Worm (Caenorhabditis elegans) whole organism, L4 larva: ENCODE data around the gene nlp-31.

Experiments
- F44E2.7 ChIP-seq: fragments of 200-800 bp; sonication (Bioruptor generic); IDR thresholded peaks from 2 replicates; pipeline ENCODE4 v2.1.2; 2022; ENCODE audit warnings: missing genetic modification characterization, missing compliant biosample characterization
- F49E8.2 ChIP-seq: sonication (generic microtip); optimal IDR thresholded peaks from 2 replicates; lab custom pipeline; 2016; ENCODE audit warnings: missing compliant biosample characterization, mild to moderate bottlenecking, missing genetic modification characterization, borderline replicate concordance
- T20F7.1 ChIP-seq: fragments of 200-800 bp; sonication (Bioruptor generic); optimal IDR thresholded peaks from 2 replicates; lab custom pipeline; 2018; ENCODE audit warnings: mild to moderate bottlenecking, missing genetic modification characterization, missing compliant biosample characterization
- Y105C5A.15 ChIP-seq: fragments of 200-800 bp; sonication (Bioruptor generic); IDR thresholded peaks from 2 replicates; pipeline ENCODE4 v1.3.6; 2022; ENCODE audit warnings: missing genetic modification characterization, missing compliant biosample characterization
- Y5F2A.4 ChIP-seq: fragments of 200-800 bp; sonication (Bioruptor generic); optimal IDR thresholded peaks from 2 replicates; lab custom pipeline; 2018; ENCODE audit warnings: mild to moderate bottlenecking, missing genetic modification characterization, missing compliant biosample characterization
- Y75B8A.6 ChIP-seq: fragments of 200-800 bp; sonication (Bioruptor generic); IDR thresholded peaks from 2 replicates; pipeline ENCODE4 v1.3.6; 2022; ENCODE audit warnings: missing genetic modification reagents, missing genetic modification characterization, missing compliant biosample characterization
- ZK337.2 ChIP-seq: fragments of 200-800 bp; sonication (Bioruptor generic); IDR thresholded peaks from 2 replicates; pipeline ENCODE4 v1.3.6; 2022; ENCODE audit warnings: missing genetic modification reagents, missing genetic modification characterization, missing compliant biosample characterization
- arid-1 ChIP-seq: fragments of 200-800 bp; sonication (Bioruptor generic); conservative IDR thresholded peaks from 2 replicates; pipeline ENCODE4 v1.3.6; 2022; ENCODE audit warnings: missing genetic modification reagents, missing genetic modification characterization, missing compliant biosample characterization
- attf-4 ChIP-seq: sonication (generic microtip); optimal IDR thresholded peaks from 3 replicates; lab custom pipeline; 2017; ENCODE audit warnings: missing biosample characterization, missing genetic modification characterization
- ceh-20 ChIP-seq: fragments of 200-800 bp; sonication (Bioruptor generic); IDR thresholded peaks from 2 replicates; pipeline ENCODE4 v1.3.6; 2022; ENCODE audit warnings: missing genetic modification reagents, missing genetic modification characterization, missing compliant biosample characterization
- ceh-28 ChIP-seq: fragments of 150-350 bp; optimal IDR thresholded peaks from 2 replicates; lab custom pipeline; 2014; ENCODE audit warnings: missing biosample characterization, missing genetic modification reagents, missing genetic modification characterization
- ceh-32 ChIP-seq: sonication (generic microtip); optimal IDR thresholded peaks from 2 replicates; lab custom pipeline; 2016; ENCODE audit warnings: mild to moderate bottlenecking, missing genetic modification characterization, missing compliant biosample characterization; ENCODE audit not compliant: poor library complexity
- ceh-82 ChIP-seq: sonication (generic microtip); optimal IDR thresholded peaks from 2 replicates; lab custom pipeline; 2017; ENCODE audit warnings: missing biosample characterization, missing genetic modification characterization
- daf-12 ChIP-seq: fragments of 150-350 bp; optimal IDR thresholded peaks from 2 replicates; lab custom pipeline; 2014; ENCODE audit warnings: missing biosample characterization, missing genetic modification reagents, missing genetic modification characterization
- daf-16 ChIP-seq, 3 experiments: sonication (generic microtip); optimal IDR thresholded peaks; 2 replicates each; lab custom pipeline; 2016 to 2017; ENCODE audit warnings: missing genetic modification characterization in 3 of 3, missing genetic modification reagents in 3 of 3, mild to moderate bottlenecking in 2 of 3, missing compliant biosample characterization in 2 of 3, missing biosample characterization in 1 of 3, moderate library complexity in 1 of 3
- daf-19 ChIP-seq: fragments of 200-800 bp; sonication (Bioruptor generic); conservative IDR thresholded peaks from 2 replicates; pipeline ENCODE4 v1.3.6; 2022; ENCODE audit warnings: missing genetic modification characterization, missing compliant biosample characterization
- dmd-6 ChIP-seq: fragments of 200-800 bp; sonication (Bioruptor generic); IDR thresholded peaks from 2 replicates; pipeline ENCODE4 v1.3.6; 2022; ENCODE audit warnings: missing genetic modification reagents, missing genetic modification characterization, missing compliant biosample characterization
- dmd-9 ChIP-seq: fragments of 200-800 bp; sonication (Bioruptor generic); IDR thresholded peaks from 2 replicates; pipeline ENCODE4 v1.3.6; 2022; ENCODE audit warnings: missing genetic modification reagents, missing genetic modification characterization, missing compliant biosample characterization
- duxl-1 ChIP-seq: sonication (generic microtip); optimal IDR thresholded peaks from 2 replicates; lab custom pipeline; 2016; ENCODE audit warnings: mild to moderate bottlenecking, missing genetic modification characterization, moderate library complexity, missing compliant biosample characterization; ENCODE audit not compliant: poor library complexity
- fos-1 ChIP-seq: fragments of 150-350 bp; optimal IDR thresholded peaks from 2 replicates; lab custom pipeline; 2014; ENCODE audit warnings: missing biosample characterization, missing genetic modification characterization
- gei-8 ChIP-seq: fragments of 200-800 bp; sonication (Bioruptor generic); optimal IDR thresholded peaks from 2 replicates; lab custom pipeline; 2018; ENCODE audit warnings: mild to moderate bottlenecking, missing genetic modification characterization, missing compliant biosample characterization
- hlh-11 ChIP-seq: fragments of 200-800 bp; sonication (Bioruptor generic); optimal IDR thresholded peaks from 2 replicates; lab custom pipeline; 2018; ENCODE audit warnings: mild to moderate bottlenecking, missing genetic modification characterization, missing compliant biosample characterization
- jun-1 ChIP-seq: fragments of 150-350 bp; optimal IDR thresholded peaks from 2 replicates; lab custom pipeline; 2014; ENCODE audit warnings: missing biosample characterization, missing genetic modification reagents, missing genetic modification characterization
- lin-1 ChIP-seq: fragments of 200-800 bp; sonication (Bioruptor generic); IDR thresholded peaks from 2 replicates; pipeline ENCODE4 v1.3.6; 2022; ENCODE audit warnings: missing genetic modification reagents, missing genetic modification characterization, missing compliant biosample characterization
- lin-13 ChIP-seq: fragments of 150-350 bp; optimal IDR thresholded peaks from 2 replicates; lab custom pipeline; 2014; ENCODE audit warnings: missing biosample characterization, missing genetic modification reagents, missing genetic modification characterization
- lin-15B ChIP-seq: fragments of 150-350 bp; sonication (generic microtip); optimal IDR thresholded peaks from 3 replicates; lab custom pipeline; 2014; ENCODE audit warnings: missing biosample characterization, missing genetic modification characterization
- lin-39 ChIP-seq: fragments of 150-350 bp; optimal IDR thresholded peaks from 2 replicates; lab custom pipeline; 2014; ENCODE audit warnings: missing biosample characterization, missing genetic modification reagents, missing genetic modification characterization
- mep-1 ChIP-seq: fragments of 150-350 bp; sonication (generic microtip); optimal IDR thresholded peaks from 3 replicates; lab custom pipeline; 2014; ENCODE audit warnings: missing biosample characterization, missing genetic modification characterization
- mxl-2 ChIP-seq: fragments of 200-800 bp; sonication (Bioruptor generic); conservative IDR thresholded peaks from 2 replicates; pipeline ENCODE4 v1.3.6; 2022; ENCODE audit warnings: missing genetic modification reagents, missing genetic modification characterization, missing compliant biosample characterization
- nhr-10 ChIP-seq: fragments of 150-350 bp; optimal IDR thresholded peaks from 2 replicates; lab custom pipeline; 2014; ENCODE audit warnings: missing biosample characterization, missing genetic modification characterization
- nhr-102 ChIP-seq: sonication (generic microtip); optimal IDR thresholded peaks from 2 replicates; lab custom pipeline; 2016; ENCODE audit warnings: mild to moderate bottlenecking, missing genetic modification characterization, moderate library complexity, missing compliant biosample characterization
- nhr-11 ChIP-seq: fragments of 150-350 bp; optimal IDR thresholded peaks from 2 replicates; lab custom pipeline; 2014; ENCODE audit warnings: missing biosample characterization, missing genetic modification characterization
- nhr-111 ChIP-seq: fragments of 200-800 bp; sonication (Bioruptor generic); optimal IDR thresholded peaks from 2 replicates; lab custom pipeline; 2018; ENCODE audit warnings: mild to moderate bottlenecking, missing genetic modification characterization, missing compliant biosample characterization
- nhr-25 ChIP-seq: sonication (generic microtip); optimal IDR thresholded peaks from 2 replicates; lab custom pipeline; 2017; ENCODE audit warnings: missing genetic modification characterization, mild to moderate bottlenecking, missing compliant biosample characterization, antibody characterized with exemption, moderate library complexity, borderline replicate concordance; ENCODE audit not compliant: insufficient read depth
- nhr-41 ChIP-seq: fragments of 200-800 bp; sonication (Bioruptor generic); IDR thresholded peaks from 2 replicates; pipeline ENCODE4 v1.3.6; 2022; ENCODE audit warnings: missing genetic modification reagents, missing genetic modification characterization, missing compliant biosample characterization
- nhr-42 ChIP-seq: fragments of 200-800 bp; sonication (Bioruptor generic); IDR thresholded peaks from 2 replicates; pipeline ENCODE4 v1.3.6; 2022; ENCODE audit warnings: missing genetic modification characterization, missing compliant biosample characterization
- nhr-6 ChIP-seq: fragments of 150-350 bp; optimal IDR thresholded peaks from 2 replicates; lab custom pipeline; 2014; ENCODE audit warnings: missing biosample characterization, missing genetic modification characterization
- pha-4 ChIP-seq, 2 experiments: fragments of 150-350 bp in 1 of 2; fragments of 200-800 bp in 1 of 2; sonication (Bioruptor generic) in 1 of 2; IDR thresholded peaks in 1 of 2; optimal IDR thresholded peaks in 1 of 2; 2 replicates each; pipeline versions ENCODE4 v1.3.6 to Lab custom; 2014 to 2022; ENCODE audit warnings: missing genetic modification characterization in 2 of 2, missing genetic modification reagents in 2 of 2, missing biosample characterization in 1 of 2, missing compliant biosample characterization in 1 of 2
- php-3 ChIP-seq: fragments of 200-800 bp; sonication (Bioruptor generic); IDR thresholded peaks from 2 replicates; pipeline ENCODE4 v1.3.6; 2022; ENCODE audit warnings: missing genetic modification reagents, missing genetic modification characterization, missing compliant biosample characterization
- rbr-2 ChIP-seq: sonication (generic microtip); optimal IDR thresholded peaks from 2 replicates; lab custom pipeline; 2016; ENCODE audit warnings: missing genotype, missing genetic modification characterization, missing compliant biosample characterization
- saeg-2 ChIP-seq: fragments of 200-800 bp; sonication (Bioruptor generic); IDR thresholded peaks from 2 replicates; pipeline ENCODE4 v1.3.6; 2022; ENCODE audit warnings: missing genetic modification reagents, missing genetic modification characterization, missing compliant biosample characterization
- sdz-12 ChIP-seq: fragments of 200-800 bp; sonication (Bioruptor generic); optimal IDR thresholded peaks from 2 replicates; lab custom pipeline; 2018; ENCODE audit warnings: mild to moderate bottlenecking, missing genetic modification characterization, missing compliant biosample characterization
- set-16 ChIP-seq: fragments of 200-800 bp; sonication (Bioruptor generic); IDR thresholded peaks from 2 replicates; pipeline ENCODE4 v1.3.6; 2022; ENCODE audit warnings: missing genetic modification reagents, missing genetic modification characterization, missing compliant biosample characterization
- snpc-1.2 ChIP-seq: fragments of 200-800 bp; sonication (Bioruptor generic); IDR thresholded peaks from 2 replicates; pipeline ENCODE4 v1.3.6; 2022; ENCODE audit warnings: missing genetic modification reagents, missing genetic modification characterization, missing compliant biosample characterization
- snpc-4 ChIP-seq: fragments of 150-350 bp; optimal IDR thresholded peaks from 2 replicates; lab custom pipeline; 2014; ENCODE audit warnings: missing biosample characterization, missing genetic modification characterization
- tra-1 ChIP-seq: fragments of 200-800 bp; sonication (Bioruptor generic); IDR thresholded peaks from 2 replicates; pipeline ENCODE4 v1.3.6; 2022; ENCODE audit warnings: missing genetic modification reagents, missing genetic modification characterization, missing compliant biosample characterization
- unc-39 ChIP-seq: sonication (generic microtip); optimal IDR thresholded peaks from 2 replicates; lab custom pipeline; 2017; ENCODE audit warnings: missing biosample characterization, missing genetic modification characterization
- zag-1 ChIP-seq: fragments of 150-350 bp; optimal IDR thresholded peaks from 2 replicates; lab custom pipeline; 2014; ENCODE audit warnings: missing biosample characterization, missing genetic modification characterization
- zip-2 ChIP-seq: fragments of 150-350 bp; optimal IDR thresholded peaks from 2 replicates; lab custom pipeline; 2014; ENCODE audit warnings: missing biosample characterization, missing genetic modification characterization
- ztf-11 ChIP-seq: fragments of 150-350 bp; optimal IDR thresholded peaks from 2 replicates; lab custom pipeline; 2014; ENCODE audit warnings: missing biosample characterization, missing genetic modification characterization
- ztf-7 ChIP-seq: fragments of 150-350 bp; optimal IDR thresholded peaks from 2 replicates; lab custom pipeline; 2014; ENCODE audit warnings: missing biosample characterization, missing genetic modification characterization

The nlp-31 gene

DNA sequence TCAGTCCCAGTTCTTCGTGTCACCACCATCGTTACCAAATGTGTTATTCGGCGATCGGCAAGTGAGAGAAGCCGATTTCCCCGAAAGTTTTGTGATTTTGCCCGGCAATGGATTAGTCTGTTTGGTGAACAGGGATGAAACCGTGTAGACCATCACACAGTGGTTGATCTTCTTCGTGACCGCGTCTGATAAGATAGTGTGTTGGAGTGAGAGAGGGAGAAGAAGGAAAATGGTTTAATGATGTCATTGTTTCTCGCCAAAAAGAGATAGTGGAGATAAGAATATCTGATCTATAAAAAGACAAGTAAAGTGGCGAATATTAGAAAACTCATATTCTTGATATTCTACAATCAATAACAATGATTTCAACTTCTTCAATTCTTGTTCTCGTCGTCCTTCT, at the start of gene nlp-31:
Gene nlp-31, plus strand, starts transcription at position 237 of the 400 bp plus-strand sequence.
- TF ChIP-seq arid-1 = no peak
- TF ChIP-seq nhr-11 (tag; lab: Kevin White, UChicago) = peak; percentile 15
- no peak for TF ChIP-seq T20F7.1 (GFP tag; lab: Kevin White, UChicago)
- TF ChIP-seq tra-1 (GFP tag; lab: Robert Waterston, UW) = no peak
- TF ChIP-seq gei-8 (GFP tag; lab: Kevin White, UChicago) = no peak
- TF ChIP-seq F49E8.2 (tag; lab: Kevin White, UChicago) = no peak
- TF ChIP-seq ztf-11 (tag; lab: Kevin White, UChicago) = no peak
- 0 out of 2 replicates have a peak, but pooled peaks have one; percentile 17 for TF ChIP-seq dmd-6
- TF ChIP-seq nhr-102 (tag; lab: Kevin White, UChicago) = peak; percentile 29
- TF ChIP-seq php-3 (GFP tag; lab: Robert Waterston, UW) = no peak
- peak; percentile 74 for TF ChIP-seq nhr-25 (tag; lab: Kevin White, UChicago)
- no peak for TF ChIP-seq F44E2.7 (GFP tag; lab: Robert Waterston, UW)
- TF ChIP-seq Y105C5A.15 (GFP tag; lab: Robert Waterston, UW) = no peak
- TF ChIP-seq ceh-32 = no peak
- TF ChIP-seq snpc-1.2 (GFP tag; lab: Robert Waterston, UW) = no peak
- TF ChIP-seq zip-2 = no peak
- TF ChIP-seq jun-1 (tag; lab: Kevin White, UChicago) = no peak
- TF ChIP-seq nhr-10 = peak; percentile 71
- TF ChIP-seq daf-19 = no peak
- no peak for TF ChIP-seq lin-1
- TF ChIP-seq ceh-82 (tag; lab: Kevin White, UChicago) = no peak
- no peak for TF ChIP-seq duxl-1 (tag; lab: Kevin White, UChicago)
- TF ChIP-seq unc-39 = no peak
- TF ChIP-seq hlh-11 (tag; lab: Kevin White, UChicago) = peak; percentile 79
- no peak for TF ChIP-seq rbr-2 (tag; lab: Kevin White, UChicago)
- TF ChIP-seq fos-1 (tag; lab: Kevin White, UChicago) = no peak
- TF ChIP-seq attf-4 (tag; lab: Kevin White, UChicago) = no peak
- TF ChIP-seq lin-15B (tag; lab: Kevin White, UChicago) = no peak
- no peak for TF ChIP-seq set-16
- no peak for TF ChIP-seq Y75B8A.6
- TF ChIP-seq nhr-41 (GFP tag; lab: Robert Waterston, UW) = no peak
- no peak for TF ChIP-seq mep-1 (tag; lab: Kevin White, UChicago)
- no peak for TF ChIP-seq snpc-4 (tag; lab: Kevin White, UChicago)
- TF ChIP-seq nhr-111 (GFP tag; lab: Kevin White, UChicago) = no peak
- TF ChIP-seq lin-39 (tag; lab: Kevin White, UChicago) = no peak
- no peak for TF ChIP-seq mxl-2 (GFP tag; lab: Robert Waterston, UW)
- no peak for TF ChIP-seq zag-1 (tag; lab: Kevin White, UChicago)
- 0 out of 2 replicates have a peak, but pooled peaks have one; percentile 14 for TF ChIP-seq ceh-20 (GFP tag; lab: Robert Waterston, UW)
- no peak for TF ChIP-seq sdz-12
- TF ChIP-seq dmd-9 (GFP tag; lab: Robert Waterston, UW) = no peak
- TF ChIP-seq lin-13 (GFP tag; lab: Kevin White, UChicago) = no peak
- no peak for TF ChIP-seq saeg-2 (GFP tag; lab: Robert Waterston, UW)
- no peak for TF ChIP-seq Y5F2A.4 (GFP tag; lab: Kevin White, UChicago)
- TF ChIP-seq daf-12 (tag; lab: Kevin White, UChicago) = no peak
- no peak for TF ChIP-seq ZK337.2 (GFP tag; lab: Robert Waterston, UW)
- TF ChIP-seq nhr-6 (tag; lab: Kevin White, UChicago) = no peak
- no peak for TF ChIP-seq ztf-7 (tag; lab: Kevin White, UChicago)
- no peak for TF ChIP-seq ceh-28 (tag; lab: Kevin White, UChicago)
- no peak for TF ChIP-seq nhr-42 (GFP tag; lab: Robert Waterston, UW)
- TF ChIP-seq pha-4 (GFP tag; IDR thresholded peaks at IDR 0.05; lab: Robert Waterston, UW) = no peak
- TF ChIP-seq pha-4 (tag; optimal IDR thresholded peaks at IDR 0.05; lab: Kevin White, UChicago) = no peak
- no peak for TF ChIP-seq daf-16 (GFP tag; optimal IDR thresholded peaks at IDR 0.05; lab: Kevin White, UChicago)
- no peak for TF ChIP-seq daf-16 (tag; optimal IDR thresholded peaks at IDR 0.05; lab: Kevin White, UChicago)
